Fruit fly (Drosophila melanogaster) whole organism, embryonic: Measurements from ENCODE around the gene RPA3.

Source experiments
- Asciz ChIP-seq: fragments of 200-800 bp; sonication (Bioruptor generic); optimal IDR thresholded peaks from 2 replicates; lab custom pipeline; 2017; ENCODE audit warnings: missing biosample characterization, mild to moderate bottlenecking, missing genetic modification characterization, missing genetic modification reagents
- Atf6 ChIP-seq: fragments of 200-800 bp; sonication (Bioruptor generic); IDR thresholded peaks from 2 replicates; pipeline ENCODE4 v1.3.6; 2022; ENCODE audit warnings: missing biosample characterization, missing genetic modification characterization
- Blimp-1 ChIP-seq: fragments of 200-800 bp; sonication (Bioruptor generic); optimal IDR thresholded peaks from 3 replicates; lab custom pipeline; 2018; ENCODE audit warnings: missing biosample characterization, missing genetic modification characterization, mild to moderate bottlenecking, moderate library complexity, missing genetic modification reagents
- CG10321 ChIP-seq: fragments of 200-800 bp; sonication (Bioruptor generic); IDR thresholded peaks from 2 replicates; pipeline ENCODE4 v1.3.6; 2022; ENCODE audit warnings: missing biosample characterization, missing genetic modification characterization
- CG12155 ChIP-seq: fragments of 200-800 bp; sonication (Bioruptor generic); optimal IDR thresholded peaks from 3 replicates; lab custom pipeline; 2016; ENCODE audit warnings: missing biosample characterization, missing genetic modification characterization
- CG13775 ChIP-seq: fragments of 200-800 bp; sonication (Bioruptor generic); optimal IDR thresholded peaks from 3 replicates; lab custom pipeline; 2017; ENCODE audit warnings: missing biosample characterization, mild to moderate bottlenecking, missing genetic modification characterization
- CG14710 ChIP-seq: fragments of 200-800 bp; sonication (Bioruptor generic); optimal IDR thresholded peaks from 3 replicates; lab custom pipeline; 2019; ENCODE audit warnings: missing biosample characterization, mild to moderate bottlenecking, missing genetic modification characterization, moderate library complexity
- CG15269 ChIP-seq: fragments of 200-800 bp; sonication (Bioruptor generic); optimal IDR thresholded peaks from 2 replicates; lab custom pipeline; 2018; ENCODE audit warnings: missing biosample characterization, mild to moderate bottlenecking, missing genetic modification characterization, moderate library complexity
- CG17186 ChIP-seq: fragments of 200-800 bp; sonication (Bioruptor generic); optimal IDR thresholded peaks from 3 replicates; lab custom pipeline; 2017; ENCODE audit warnings: missing biosample characterization, missing genetic modification reagents, missing genetic modification characterization
- CG18476 ChIP-seq: fragments of 200-800 bp; sonication (Bioruptor generic); optimal IDR thresholded peaks from 2 replicates; lab custom pipeline; 2016; ENCODE audit warnings: missing biosample characterization, mild to moderate bottlenecking, missing genetic modification characterization
- CG2116 ChIP-seq: fragments of 200-800 bp; sonication (Bioruptor generic); optimal IDR thresholded peaks from 3 replicates; lab custom pipeline; 2018; ENCODE audit warnings: missing biosample characterization, mild to moderate bottlenecking, missing genetic modification characterization
- CG2199 ChIP-seq: fragments of 200-800 bp; sonication (Bioruptor generic); IDR thresholded peaks from 3 replicates; pipeline ENCODE4 v1.3.6; 2022; ENCODE audit warnings: missing biosample characterization, missing genetic modification characterization
- CG31224 ChIP-seq: fragments of 200-800 bp; sonication (Bioruptor generic); IDR thresholded peaks from 2 replicates; pipeline ENCODE4 v1.3.6; 2022; ENCODE audit warnings: missing biosample characterization, missing genetic modification characterization
- CG33557 ChIP-seq: fragments of 200-800 bp; sonication (Bioruptor generic); optimal IDR thresholded peaks from 2 replicates; lab custom pipeline; 2019; ENCODE audit warnings: missing biosample characterization, mild to moderate bottlenecking, missing genetic modification characterization, moderate library complexity
- CG34224 ChIP-seq: fragments of 200-800 bp; sonication (Bioruptor generic); IDR thresholded peaks from 3 replicates; pipeline ENCODE4 v1.3.6; 2022; ENCODE audit warnings: missing biosample characterization, missing genetic modification characterization; ENCODE audit not compliant: partially characterized antibody
- CG3847 ChIP-seq: fragments of 200-800 bp; sonication (Bioruptor generic); IDR thresholded peaks from 2 replicates; pipeline ENCODE4 v1.3.6; 2022; ENCODE audit warnings: missing biosample characterization, missing genetic modification characterization
- CG4854 ChIP-seq: fragments of 200-800 bp; sonication (Bioruptor generic); optimal IDR thresholded peaks from 2 replicates; lab custom pipeline; 2016; ENCODE audit warnings: missing biosample characterization, missing genetic modification characterization, inconsistent platforms
- CG6654 ChIP-seq: fragments of 200-800 bp; sonication (Bioruptor generic); optimal IDR thresholded peaks from 2 replicates; lab custom pipeline; 2017; ENCODE audit warnings: missing biosample characterization, mild to moderate bottlenecking, missing genetic modification characterization
- CG6683 ChIP-seq: fragments of 200-800 bp; sonication (Bioruptor generic); optimal IDR thresholded peaks from 2 replicates; lab custom pipeline; 2017; ENCODE audit warnings: missing biosample characterization, mild to moderate bottlenecking, missing genetic modification characterization, missing genetic modification reagents
- CG6813 ChIP-seq: fragments of 200-800 bp; sonication (Bioruptor generic); optimal IDR thresholded peaks from 2 replicates; lab custom pipeline; 2017; ENCODE audit warnings: missing biosample characterization, missing genetic modification characterization, mild to moderate bottlenecking, moderate library complexity, missing genetic modification reagents
- Chrac-16 ChIP-seq: fragments of 200-800 bp; sonication (Bioruptor generic); optimal IDR thresholded peaks from 3 replicates; lab custom pipeline; 2016; ENCODE audit warnings: missing biosample characterization, missing genetic modification characterization
- CoRest ChIP-seq: fragments of 200-800 bp; sonication (Bioruptor generic); optimal IDR thresholded peaks from 3 replicates; lab custom pipeline; 2018; ENCODE audit warnings: missing biosample characterization, mild to moderate bottlenecking, missing genetic modification characterization, moderate library complexity
- D ChIP-seq, 2 experiments: fragments of 200-800 bp in 1 of 2; fragments of >200 bp in 1 of 2; sonication (Bioruptor generic) in 1 of 2; optimal IDR thresholded peaks; 2 replicates in 1 of 2; 3 replicates in 1 of 2; lab custom pipeline; 2017; ENCODE audit warnings: mild to moderate bottlenecking in 1 of 2, missing biosample characterization in 1 of 2, missing genetic modification characterization in 1 of 2, missing genetic modification reagents in 1 of 2
- Deaf1 ChIP-seq: fragments of 200-800 bp; optimal IDR thresholded peaks from 3 replicates; lab custom pipeline; 2019; ENCODE audit warnings: missing biosample characterization, mild to moderate bottlenecking, missing genetic modification characterization, moderate library complexity
- Dek ChIP-seq: fragments of 200-800 bp; sonication (Bioruptor generic); optimal IDR thresholded peaks from 3 replicates; lab custom pipeline; 2019; ENCODE audit warnings: missing biosample characterization, mild to moderate bottlenecking, missing genetic modification characterization, moderate library complexity
- Dip3 ChIP-seq: fragments of 200-800 bp; sonication (Bioruptor generic); optimal IDR thresholded peaks from 3 replicates; lab custom pipeline; 2016; ENCODE audit warnings: missing biosample characterization, missing genetic modification characterization
- E2f1 ChIP-seq: fragments of 200-800 bp; sonication (Bioruptor generic); IDR thresholded peaks from 2 replicates; pipeline ENCODE4 v1.3.6; 2022; ENCODE audit warnings: missing biosample characterization, missing genetic modification characterization
- Elba2 ChIP-seq: fragments of 200-800 bp; sonication (Bioruptor generic); optimal IDR thresholded peaks from 3 replicates; lab custom pipeline; 2016; ENCODE audit warnings: missing biosample characterization, missing genetic modification characterization
- GATAe ChIP-seq: fragments of 200-800 bp; sonication (Bioruptor generic); conservative IDR thresholded peaks from 2 replicates; pipeline ENCODE4 v1.3.6; 2022; ENCODE audit warnings: missing biosample characterization, missing genetic modification characterization
- HLH54F ChIP-seq: fragments of 200-800 bp; sonication (Bioruptor generic); optimal IDR thresholded peaks from 3 replicates; lab custom pipeline; 2016; ENCODE audit warnings: missing biosample characterization, missing genetic modification characterization
- HLHmδ ChIP-seq: fragments of 200-800 bp; sonication (Bioruptor generic); optimal IDR thresholded peaks from 2 replicates; lab custom pipeline; 2018; ENCODE audit warnings: missing biosample characterization, mild to moderate bottlenecking, missing genetic modification characterization, moderate library complexity
- MTF-1 ChIP-seq: fragments of 200-800 bp; sonication (Bioruptor generic); optimal IDR thresholded peaks from 2 replicates; lab custom pipeline; 2018; ENCODE audit warnings: missing biosample characterization, mild to moderate bottlenecking, missing genetic modification characterization, borderline replicate concordance
- Usf ChIP-seq: fragments of 200-800 bp; sonication (Bioruptor generic); optimal IDR thresholded peaks from 2 replicates; lab custom pipeline; 2017; ENCODE audit warnings: missing genotype, missing biosample characterization, missing genetic modification characterization
- Vsx1 ChIP-seq: fragments of 200-800 bp; sonication (Bioruptor generic); optimal IDR thresholded peaks from 2 replicates; lab custom pipeline; 2017; ENCODE audit warnings: missing biosample characterization, mild to moderate bottlenecking, missing genetic modification characterization, missing genetic modification reagents
- Xrp1 ChIP-seq: fragments of 200-800 bp; sonication (Bioruptor generic); IDR thresholded peaks from 2 replicates; pipeline ENCODE4 v1.3.6; 2022; ENCODE audit warnings: missing biosample characterization, missing genetic modification characterization
- bsh ChIP-seq, 2 experiments: fragments of 200-800 bp; sonication (Bioruptor generic); optimal IDR thresholded peaks; 2 replicates each; lab custom pipeline; 2017 to 2018; ENCODE audit warnings: mild to moderate bottlenecking in 2 of 2, missing biosample characterization in 2 of 2, missing genetic modification characterization in 2 of 2, moderate library complexity in 1 of 2
- caup ChIP-seq: fragments of 200-800 bp; sonication (Bioruptor generic); optimal IDR thresholded peaks from 3 replicates; lab custom pipeline; 2017; ENCODE audit warnings: missing biosample characterization, mild to moderate bottlenecking, missing genetic modification characterization, moderate library complexity; ENCODE audit not compliant: severe bottlenecking
- ci ChIP-seq: fragments of 200-800 bp; sonication (Bioruptor generic); IDR thresholded peaks from 3 replicates; pipeline ENCODE4 v1.3.6; 2022; ENCODE audit warnings: missing biosample characterization, missing genetic modification characterization
- dati ChIP-seq: fragments of 200-800 bp; sonication (Bioruptor generic); IDR thresholded peaks from 2 replicates; pipeline ENCODE4 v1.3.6; 2022; ENCODE audit warnings: missing biosample characterization, missing genetic modification characterization
- gro ChIP-seq: fragments of 200-800 bp; sonication (Bioruptor generic); optimal IDR thresholded peaks from 2 replicates; lab custom pipeline; 2016; ENCODE audit warnings: missing biosample characterization, missing genetic modification characterization
- hb ChIP-seq: fragments of 200-800 bp; sonication (Bioruptor generic); IDR thresholded peaks from 3 replicates; pipeline ENCODE4 v1.3.6; 2022; ENCODE audit warnings: missing biosample characterization, missing genetic modification characterization; ENCODE audit not compliant: partially characterized antibody
- kni ChIP-seq: fragments of 200-800 bp; sonication (Bioruptor generic); optimal IDR thresholded peaks from 3 replicates; lab custom pipeline; 2017; ENCODE audit warnings: mild to moderate bottlenecking, missing biosample characterization, missing genetic modification reagents, missing genetic modification characterization
- lmd ChIP-seq: fragments of 200-800 bp; sonication (Bioruptor generic); IDR thresholded peaks from 2 replicates; pipeline ENCODE4 v1.3.6; 2022; ENCODE audit warnings: missing biosample characterization, missing genetic modification characterization
- luna ChIP-seq: fragments of 200-800 bp; sonication (Bioruptor generic); optimal IDR thresholded peaks from 2 replicates; lab custom pipeline; 2016; ENCODE audit warnings: missing biosample characterization, missing genetic modification characterization
- odd ChIP-seq: fragments of 200-800 bp; sonication (Bioruptor generic); optimal IDR thresholded peaks from 2 replicates; lab custom pipeline; 2017; ENCODE audit warnings: missing biosample characterization, mild to moderate bottlenecking, missing genetic modification characterization
- sisA ChIP-seq: fragments of 200-800 bp; sonication (Bioruptor generic); IDR thresholded peaks from 2 replicates; pipeline ENCODE4 v1.3.6; 2022; ENCODE audit warnings: missing biosample characterization, missing genetic modification characterization
- sr ChIP-seq: fragments of 200-800 bp; sonication (Bioruptor generic); IDR thresholded peaks from 3 replicates; pipeline ENCODE4 v1.3.6; 2022; ENCODE audit warnings: missing biosample characterization, missing genetic modification characterization
- trh ChIP-seq: fragments of 200-800 bp; sonication (Bioruptor generic); optimal IDR thresholded peaks from 2 replicates; lab custom pipeline; 2016; ENCODE audit warnings: missing biosample characterization, missing genetic modification characterization
- z ChIP-seq: fragments of 200-800 bp; sonication (Bioruptor generic); IDR thresholded peaks from 3 replicates; pipeline ENCODE4 v1.3.6; 2022; ENCODE audit warnings: missing biosample characterization, missing genetic modification characterization

Gene RPA3

DNA sequence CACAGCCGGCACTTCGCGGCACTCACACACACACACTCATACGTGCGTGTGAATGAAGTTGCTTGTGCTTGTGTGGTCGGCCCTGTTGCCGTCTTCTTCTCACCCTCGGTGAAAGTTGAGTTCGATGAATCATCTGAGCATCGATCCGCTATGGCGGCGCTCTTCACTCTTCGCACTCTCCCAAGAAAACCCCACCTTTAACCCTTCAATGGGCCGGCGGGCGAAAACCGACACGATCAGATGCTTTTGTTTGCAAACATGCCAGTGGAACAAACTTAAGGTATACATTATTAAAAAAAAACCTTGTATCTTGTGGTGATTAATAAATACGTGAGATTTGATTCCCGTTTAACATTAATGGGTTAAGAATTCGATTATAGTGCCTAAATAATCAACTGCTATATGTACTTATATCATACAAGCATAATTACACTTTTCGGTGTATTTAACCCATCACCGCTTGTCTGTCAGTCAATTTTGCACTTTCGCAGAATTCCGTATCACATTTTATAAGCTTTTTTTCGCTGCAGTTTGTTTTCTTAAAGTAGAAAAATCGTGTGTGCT is 14.8 kb downstream of the RPA3 start (continued):
- TF ChIP-seq bsh (GFP tag; optimal IDR thresholded peaks at IDR 0.05; lab: Kevin White, UChicago) = no peak
- no peak for TF ChIP-seq CG15269 (tag; lab: Kevin White, UChicago)
- no peak for TF ChIP-seq E2f1 (GFP tag; lab: Robert Waterston, UW)
- no peak for TF ChIP-seq CG17186 (GFP tag; lab: Kevin White, UChicago)
- TF ChIP-seq z (GFP tag; lab: Robert Waterston, UW) = 0 out of 3 replicates have a peak, but pooled peaks have one; percentile 20
- TF ChIP-seq CG2199 (GFP tag; lab: Robert Waterston, UW) = no peak
- TF ChIP-seq Xrp1 (GFP tag; lab: Robert Waterston, UW) = peak; percentile 25; the same call in 1 of the 2 replicates
- no peak for TF ChIP-seq Usf (GFP tag; lab: Kevin White, UChicago)
- no peak for TF ChIP-seq CG6683 (GFP tag; lab: Kevin White, UChicago)
- no peak for TF ChIP-seq CG14710 (tag; lab: Kevin White, UChicago)
- peak; percentile 1 for TF ChIP-seq CG12155 (GFP tag; lab: Kevin White, UChicago)
- no peak for TF ChIP-seq CG2116 (GFP tag; lab: Kevin White, UChicago)
- TF ChIP-seq dati (GFP tag; lab: Robert Waterston, UW) = no peak
- TF ChIP-seq CG34224 (GFP tag; lab: Robert Waterston, UW) = no peak
- no peak for TF ChIP-seq odd (GFP tag; lab: Kevin White, UChicago)
- TF ChIP-seq caup (GFP tag; lab: Kevin White, UChicago) = no peak
- peak; percentile 90 for TF ChIP-seq CG10321 (GFP tag; lab: Robert Waterston, UW)
- TF ChIP-seq GATAe = no peak
- TF ChIP-seq Blimp-1 (GFP tag; lab: Kevin White, UChicago) = no peak
- TF ChIP-seq sr (GFP tag; lab: Robert Waterston, UW) = no peak
- TF ChIP-seq Elba2 (GFP tag; lab: Kevin White, UChicago) = no peak
- peak; percentile 29 for TF ChIP-seq HLH54F
- no peak for TF ChIP-seq D (optimal IDR thresholded peaks at IDR 0.05; lab: Kevin White, UChicago)
- no peak for TF ChIP-seq D (GFP tag; optimal IDR thresholded peaks at IDR 0.05; lab: Kevin White, UChicago)
- TF ChIP-seq CG4854 (GFP tag; lab: Kevin White, UChicago) = no peak
- TF ChIP-seq CG13775 (GFP tag; lab: Kevin White, UChicago) = no peak
- no peak for TF ChIP-seq Atf6 (GFP tag; lab: Robert Waterston, UW)
- TF ChIP-seq trh (GFP tag; lab: Kevin White, UChicago) = no peak
- no peak for TF ChIP-seq gro (GFP tag; lab: Kevin White, UChicago)
- TF ChIP-seq Dek = no peak
- TF ChIP-seq Vsx1 (GFP tag; lab: Kevin White, UChicago) = no peak
- TF ChIP-seq lmd (GFP tag; lab: Robert Waterston, UW) = 0 out of 2 replicates have a peak, but pooled peaks have one; percentile 12
- no peak for TF ChIP-seq Chrac-16 (GFP tag; lab: Kevin White, UChicago)
- no peak for TF ChIP-seq HLHmδ
- TF ChIP-seq hb (GFP tag; lab: Robert Waterston, UW) = no peak
- no peak for TF ChIP-seq Deaf1
- TF ChIP-seq CG33557 (GFP tag; lab: Kevin White, UChicago) = no peak
- peak; percentile 62; the same call in 1 of the 3 replicates for TF ChIP-seq ci (GFP tag; lab: Robert Waterston, UW)
- TF ChIP-seq CoRest (tag; lab: Kevin White, UChicago) = no peak
- no peak for TF ChIP-seq Asciz
- no peak for TF ChIP-seq MTF-1 (GFP tag; lab: Kevin White, UChicago)
- no peak for TF ChIP-seq kni (GFP tag; lab: Kevin White, UChicago)
- TF ChIP-seq CG6813 (GFP tag; lab: Kevin White, UChicago) = no peak
- TF ChIP-seq CG6654 (GFP tag; lab: Kevin White, UChicago) = no peak
- no peak for TF ChIP-seq sisA (GFP tag; lab: Robert Waterston, UW)
- no peak for TF ChIP-seq luna
- no peak for TF ChIP-seq Dip3 (GFP tag; lab: Kevin White, UChicago)
- TF ChIP-seq CG31224 (GFP tag; lab: Robert Waterston, UW) = no peak
- TF ChIP-seq CG18476 = no peak
- no peak for TF ChIP-seq CG3847 (GFP tag; lab: Robert Waterston, UW)
